Fruit fly (Drosophila melanogaster): ENCODE results near the gene Jon65Aii.
A peak's percentile ranks its signal among the peaks of the same experiment; 100 is the strongest.

Gene Jon65Aii

dm6 chr3L:6036811-6037210, 15.3 kb upstream of the Jon65Aii start, which contains the start of gene CG6462:
Gene CG6462 (plus strand): TSS chr3L:6037111.
- TF ChIP-seq CG8159 (tag; optimal IDR thresholded peaks at IDR 0.05) (no peak), CG32121 (GFP tag; IDR thresholded peaks at IDR 0.05) (no peak), CG4496 (GFP tag; IDR thresholded peaks at IDR 0.05) (no peak), CG8301 (tag; optimal IDR thresholded peaks at IDR 0.05) (no peak), CG15710 (tag; optimal IDR thresholded peaks at IDR 0.05) (no peak), CG9948 (tag; optimal IDR thresholded peaks at IDR 0.05) (no peak), CG34367 (tag; optimal IDR thresholded peaks at IDR 0.05) (no peak), Pif1B (GFP tag; optimal IDR thresholded peaks at IDR 0.05) (no peak), CG12605 (GFP tag; IDR thresholded peaks at IDR 0.05) (no peak), CG14655 (GFP tag; optimal IDR thresholded peaks at IDR 0.05) (no peak), rn (GFP tag; IDR thresholded peaks at IDR 0.05) (no peak)

- no peak for TF ChIP-seq rn (GFP tag; IDR thresholded peaks at IDR 0.05)
- TF ChIP-seq Ets98B (GFP tag; IDR thresholded peaks at IDR 0.05) = no peak
- no peak for TF ChIP-seq CG34367 (tag; optimal IDR thresholded peaks at IDR 0.05)
- TF ChIP-seq fd96Ca (GFP tag; IDR thresholded peaks at IDR 0.05) = no peak
- TF ChIP-seq Pif1A (GFP tag; optimal IDR thresholded peaks at IDR 0.05) = no peak
- TF ChIP-seq EcR (GFP tag; optimal IDR thresholded peaks at IDR 0.05) = no peak
- no peak for TF ChIP-seq Snoo (tag; optimal IDR thresholded peaks at IDR 0.05)
- TF ChIP-seq CG8301 (tag; optimal IDR thresholded peaks at IDR 0.05) = no peak
- TF ChIP-seq CG4496 (GFP tag; IDR thresholded peaks at IDR 0.05) = no peak
- no peak for TF ChIP-seq D1 (tag; optimal IDR thresholded peaks at IDR 0.05)
- TF ChIP-seq CG9948 (tag; optimal IDR thresholded peaks at IDR 0.05) = no peak
- no peak for TF ChIP-seq gl (tag; optimal IDR thresholded peaks at IDR 0.05)
Observed at dm6 chr3L:6038720-6039205, 13.4 kb upstream of the Jon65Aii start, which contains the start of gene Jon65Aiv. Gene Jon65Aiv (plus strand): TSS chr3L:6039155.

- no peak for TF ChIP-seq Snoo (tag; optimal IDR thresholded peaks at IDR 0.05)
- no peak for TF ChIP-seq CG14655 (GFP tag; optimal IDR thresholded peaks at IDR 0.05)
- no peak for TF ChIP-seq CG15710 (tag; optimal IDR thresholded peaks at IDR 0.05)
- no peak for TF ChIP-seq fd96Ca (GFP tag; IDR thresholded peaks at IDR 0.05)
- TF ChIP-seq CG9948 (tag; optimal IDR thresholded peaks at IDR 0.05) = no peak
- TF ChIP-seq CG34367 (tag; optimal IDR thresholded peaks at IDR 0.05) = no peak
- no peak for TF ChIP-seq CG13204 (GFP tag; optimal IDR thresholded peaks at IDR 0.05)
- no peak for TF ChIP-seq D1 (tag; optimal IDR thresholded peaks at IDR 0.05)
- TF ChIP-seq CG12605 (GFP tag; IDR thresholded peaks at IDR 0.05) = no peak
- TF ChIP-seq Pif1A (GFP tag; optimal IDR thresholded peaks at IDR 0.05) = no peak
- TF ChIP-seq Pif1B (GFP tag; optimal IDR thresholded peaks at IDR 0.05) = no peak
- TF ChIP-seq EcR (GFP tag; optimal IDR thresholded peaks at IDR 0.05) = no peak
- no peak for TF ChIP-seq CG4496 (GFP tag; IDR thresholded peaks at IDR 0.05)
- TF ChIP-seq Ets98B (GFP tag; IDR thresholded peaks at IDR 0.05) = no peak
Observed at dm6 chr3L:6050230-6050807, 1.8 kb upstream of the Jon65Aii start, which contains the start of gene Jon65Aiii. Gene Jon65Aiii (plus strand): TSS chr3L:6050757.

- TF ChIP-seq CG34367 (tag; optimal IDR thresholded peaks at IDR 0.05) (no peak), gl (tag; optimal IDR thresholded peaks at IDR 0.05) (no peak), EcR (GFP tag; optimal IDR thresholded peaks at IDR 0.05) (no peak), CG17806 (tag; optimal IDR thresholded peaks at IDR 0.05) (no peak), CG32121 (GFP tag; IDR thresholded peaks at IDR 0.05) (no peak), CG8301 (tag; optimal IDR thresholded peaks at IDR 0.05) (no peak), Pif1B (GFP tag; optimal IDR thresholded peaks at IDR 0.05) (no peak)
Observed at dm6 chr3L:6054343-6054742, 2.2 kb downstream of the Jon65Aii start, which contains the start of gene Jon65Ai. Gene Jon65Ai (minus strand): TSS chr3L:6054443.

- TF ChIP-seq CG15710 (tag; optimal IDR thresholded peaks at IDR 0.05) (no peak), CG8159 (tag; optimal IDR thresholded peaks at IDR 0.05) (no peak), Pif1B (GFP tag; optimal IDR thresholded peaks at IDR 0.05) (no peak), Ets98B (GFP tag; IDR thresholded peaks at IDR 0.05) (no peak)
Observed at dm6 chr3L:6054803-6055202, 2.7 kb downstream of the Jon65Aii start, which contains the start of gene tant. Gene tant (plus strand): TSS chr3L:6055136.

dm6 chr3L:6059062-6059708, 7.1 kb downstream of the Jon65Aii start, which contains the start of gene CG6592:
Gene CG6592 (plus strand): TSS chr3L:6059658.
- TF ChIP-seq CG15710 (tag; optimal IDR thresholded peaks at IDR 0.05) = no peak
- TF ChIP-seq Pif1B (GFP tag; optimal IDR thresholded peaks at IDR 0.05) = no peak
- no peak for TF ChIP-seq CG12605 (GFP tag; IDR thresholded peaks at IDR 0.05)
- TF ChIP-seq gl (tag; optimal IDR thresholded peaks at IDR 0.05) = no peak
- TF ChIP-seq Snoo (tag; optimal IDR thresholded peaks at IDR 0.05) = peak; percentile 13
- TF ChIP-seq CG34367 (tag; optimal IDR thresholded peaks at IDR 0.05) = peak; percentile 52
- no peak for TF ChIP-seq rn (GFP tag; IDR thresholded peaks at IDR 0.05)
- no peak for TF ChIP-seq CG13204 (GFP tag; optimal IDR thresholded peaks at IDR 0.05)
- no peak for TF ChIP-seq EcR (GFP tag; optimal IDR thresholded peaks at IDR 0.05)
- TF ChIP-seq CG10348 (GFP tag; IDR thresholded peaks at IDR 0.05) = no peak
- TF ChIP-seq CG14655 (GFP tag; optimal IDR thresholded peaks at IDR 0.05) = no peak
- TF ChIP-seq CG32121 (GFP tag; IDR thresholded peaks at IDR 0.05) = no peak
- 0 out of 3 replicates have a peak, but pooled peaks have one; percentile 34 for TF ChIP-seq CG4496 (GFP tag; IDR thresholded peaks at IDR 0.05)
- TF ChIP-seq CG9948 (tag; optimal IDR thresholded peaks at IDR 0.05) = no peak
- TF ChIP-seq Pif1A (GFP tag; optimal IDR thresholded peaks at IDR 0.05) = no peak
- TF ChIP-seq CG8159 (tag; optimal IDR thresholded peaks at IDR 0.05) = peak; percentile 7
- no peak for TF ChIP-seq fd96Ca (GFP tag; IDR thresholded peaks at IDR 0.05)
- no peak for TF ChIP-seq CG8301 (tag; optimal IDR thresholded peaks at IDR 0.05)
- TF ChIP-seq D1 (tag; optimal IDR thresholded peaks at IDR 0.05) = no peak
- no peak for TF ChIP-seq Ets98B (GFP tag; IDR thresholded peaks at IDR 0.05)
- TF ChIP-seq CG17806 (tag; optimal IDR thresholded peaks at IDR 0.05) = no peak
